Fruit fly (Drosophila melanogaster): ENCODE data around the gene meng.

The meng gene

DNA sequence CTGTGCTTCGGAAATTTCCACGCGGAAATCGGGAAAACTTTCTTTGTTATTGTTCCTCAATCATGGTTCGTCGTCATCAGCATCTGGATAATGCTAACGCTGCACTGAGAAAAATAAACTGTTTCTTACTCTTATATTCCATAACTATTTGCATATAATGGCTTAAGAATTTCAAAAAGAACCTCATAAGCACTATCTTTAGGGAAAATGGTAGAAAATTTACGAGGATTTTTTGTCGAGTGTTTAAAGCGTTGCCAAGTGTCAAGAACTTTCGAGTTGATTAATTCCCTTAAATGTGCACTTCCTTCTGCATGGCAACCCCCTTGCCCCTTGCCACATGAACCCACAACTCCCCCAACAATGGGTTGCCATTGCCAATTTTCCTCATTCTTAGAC is 45.7 kb downstream of the meng start (continued):
- TF ChIP-seq CG12236 (GFP tag; optimal IDR thresholded peaks at IDR 0.05) (no peak), crc (GFP tag; optimal IDR thresholded peaks at IDR 0.05) (peak; percentile 39), CG14965 (GFP tag; optimal IDR thresholded peaks at IDR 0.05; ENCODE audit: borderline replicate concordance) (no peak), CG11398 (GFP tag; optimal IDR thresholded peaks at IDR 0.05) (peak; percentile 26), trh (GFP tag; optimal IDR thresholded peaks at IDR 0.05) (no peak), CG18599 (GFP tag; optimal IDR thresholded peaks at IDR 0.05) (peak; percentile 29), hth (optimal IDR thresholded peaks at IDR 0.05) (no peak), Bteb2 (GFP tag; optimal IDR thresholded peaks at IDR 0.05) (no peak), CG4730 (GFP tag; IDR thresholded peaks at IDR 0.05) (no peak), CG13775 (GFP tag; optimal IDR thresholded peaks at IDR 0.05) (peak; percentile 29), mam (GFP tag; optimal IDR thresholded peaks at IDR 0.05) (peak; percentile 25), CG34224 (GFP tag; IDR thresholded peaks at IDR 0.05; ENCODE audit: partially characterized antibody) (no peak), CG11093 (GFP tag; IDR thresholded peaks at IDR 0.05) (no peak), lmd (GFP tag; IDR thresholded peaks at IDR 0.05) (no peak; the same call in 1 of the 2 replicates), Meics (GFP tag; optimal IDR thresholded peaks at IDR 0.05) (peak; percentile 35), CG34422 (GFP tag; IDR thresholded peaks at IDR 0.05) (peak; percentile 37; the same call in 1 of the 3 replicates), CG6854 (GFP tag; optimal IDR thresholded peaks at IDR 0.05) (no peak), CG4854 (GFP tag; optimal IDR thresholded peaks at IDR 0.05) (peak; percentile 63), stwl (tag; optimal IDR thresholded peaks at IDR 0.05) (no peak), CHES-1-like (GFP tag; optimal IDR thresholded peaks at IDR 0.05) (no peak), corto (GFP tag; optimal IDR thresholded peaks at IDR 0.05) (no peak), Atf3 (GFP tag; optimal IDR thresholded peaks at IDR 0.05) (peak; percentile 30), row (GFP tag; IDR thresholded peaks at IDR 0.05) (no peak), B-H2 (GFP tag; optimal IDR thresholded peaks at IDR 0.05) (no peak), seq (GFP tag; IDR thresholded peaks at IDR 0.05) (no peak), kay (GFP tag; optimal IDR thresholded peaks at IDR 0.05) (no peak), lola (GFP tag; optimal IDR thresholded peaks at IDR 0.05) (peak in 1 of 3 experiments; percentile 42), sc (optimal IDR thresholded peaks at IDR 0.05) (no peak), sc (GFP tag; optimal IDR thresholded peaks at IDR 0.05) (peak; percentile 65), CG17568 (GFP tag; optimal IDR thresholded peaks at IDR 0.05) (peak; percentile 39), CG11085 (GFP tag; IDR thresholded peaks at IDR 0.05) (no peak), CG12219 (GFP tag; optimal IDR thresholded peaks at IDR 0.05) (peak; percentile 38), CG7372 (GFP tag; IDR thresholded peaks at IDR 0.05) (no peak), CG14710 (tag; optimal IDR thresholded peaks at IDR 0.05) (peak; percentile 38), tx (GFP tag; optimal IDR thresholded peaks at IDR 0.05) (peak; percentile 53), hb (GFP tag; IDR thresholded peaks at IDR 0.05; ENCODE audit: partially characterized antibody) (no peak), lilli (GFP tag; optimal IDR thresholded peaks at IDR 0.05) (no peak), ind (GFP tag; optimal IDR thresholded peaks at IDR 0.05) (peak; percentile 52), H2.0 (GFP tag; IDR thresholded peaks at IDR 0.05) (peak; percentile 46; the same call in 1 of the 2 replicates), CG10959 (GFP tag; IDR thresholded peaks at IDR 0.05) (peak; percentile 34), CG6272 (GFP tag; IDR thresholded peaks at IDR 0.05) (peak; percentile 37; the same call in 1 of the 2 replicates), MTF-1 (GFP tag; optimal IDR thresholded peaks at IDR 0.05; ENCODE audit: borderline replicate concordance) (no peak), mld (GFP tag; IDR thresholded peaks at IDR 0.05; ENCODE audit: partially characterized antibody) (no peak), Oli (tag; optimal IDR thresholded peaks at IDR 0.05) (peak; percentile 75), Nf-YA (GFP tag; IDR thresholded peaks at IDR 0.05) (no peak), PHDP (tag; optimal IDR thresholded peaks at IDR 0.05) (peak; percentile 71), CG4707 (GFP tag; optimal IDR thresholded peaks at IDR 0.05) (no peak), Dref (GFP tag; IDR thresholded peaks at IDR 0.05) (no peak), slbo (GFP tag; IDR thresholded peaks at IDR 0.05) (peak; percentile 68), NFAT (GFP tag; IDR thresholded peaks at IDR 0.05) (no peak), Dad (GFP tag; optimal IDR thresholded peaks at IDR 0.05) (peak; percentile 36), CG17385 (GFP tag; optimal IDR thresholded peaks at IDR 0.05) (peak; percentile 14)
